Worm (Caenorhabditis elegans): ENCODE data around the gene mnp-1.
A peak's percentile ranks its signal among the peaks of the same experiment; 100 is the strongest.

Gene mnp-1

DNA sequence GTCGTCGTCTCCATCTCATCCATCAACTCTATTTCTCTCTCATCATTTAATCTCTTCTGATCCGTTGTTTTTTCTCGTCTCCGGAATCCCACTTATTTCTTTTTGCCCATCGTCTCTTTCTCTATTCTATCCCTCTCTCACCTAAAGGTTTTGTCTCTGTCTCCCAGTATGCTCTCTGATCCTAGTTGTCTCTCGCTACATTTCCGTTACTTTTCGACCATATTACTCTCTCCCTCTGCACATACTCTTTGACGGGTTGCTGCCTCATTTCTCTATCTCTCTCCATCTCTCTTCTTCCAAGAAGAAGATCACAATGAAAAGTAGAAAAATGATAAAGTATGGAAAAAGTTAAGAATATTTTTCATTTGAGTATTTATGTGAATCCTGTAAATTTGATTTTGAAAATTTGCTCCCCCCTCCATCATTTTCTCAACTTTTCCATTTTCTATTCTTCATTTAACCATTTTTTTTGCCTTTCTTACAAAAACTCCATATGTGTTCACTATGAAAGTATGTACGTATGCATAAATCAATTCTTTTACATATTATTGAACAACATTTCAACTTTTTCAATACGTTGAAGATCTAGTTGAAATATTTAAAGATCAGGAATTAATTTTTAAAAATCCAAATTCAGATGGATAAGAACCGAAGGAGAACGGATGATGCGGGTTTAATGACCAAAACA, 39.2 kb upstream of the mnp-1 start, which contains the start of gene tag-131:
TSS of gene tag-131 (plus strand) at position 638 of the 688 bp plus-strand sequence.
- TF ChIP-seq dsc-1 (tag; optimal IDR thresholded peaks at IDR 0.05), result peak; percentile 67
- TF ChIP-seq lir-3 (tag; optimal IDR thresholded peaks at IDR 0.05; ENCODE audit: poor library complexity), result peak; percentile 16
- peak; percentile 75 for TF ChIP-seq snu-23 (GFP tag; optimal IDR thresholded peaks at IDR 0.05)
- no peak for TF ChIP-seq ceh-63 (GFP tag; optimal IDR thresholded peaks at IDR 0.05)
- TF ChIP-seq nhr-71 (tag; optimal IDR thresholded peaks at IDR 0.05), result peak; percentile 80
- no peak for TF ChIP-seq unc-98 (GFP tag; IDR thresholded peaks at IDR 0.05)
- no peak for TF ChIP-seq ceh-90 (tag; optimal IDR thresholded peaks at IDR 0.05)
- peak in 1 of 2 experiments; percentile 26 for TF ChIP-seq mdl-1 (tag; optimal IDR thresholded peaks at IDR 0.05)
- TF ChIP-seq swsn-7 (tag; optimal IDR thresholded peaks at IDR 0.05), result peak; percentile 50
- TF ChIP-seq dpl-1 (GFP tag; optimal IDR thresholded peaks at IDR 0.05), result peak; percentile 3 to 20 (median 4)
- peak; percentile 43 for TF ChIP-seq nhr-19 (GFP tag; conservative IDR thresholded peaks at IDR 0.05)
- TF ChIP-seq tbx-2 (tag; optimal IDR thresholded peaks at IDR 0.05), result peak; percentile 22
- peak; percentile 17 to 36 for TF ChIP-seq lin-35 (GFP tag; optimal IDR thresholded peaks at IDR 0.05)
- peak; percentile 13 for TF ChIP-seq mep-1 (tag; optimal IDR thresholded peaks at IDR 0.05)
- peak; percentile 63 for TF ChIP-seq nhr-20 (tag; optimal IDR thresholded peaks at IDR 0.05)
- TF ChIP-seq elt-3 (tag; optimal IDR thresholded peaks at IDR 0.05), result peak in 2 of 6 experiments; percentile 10 to 24
- TF ChIP-seq nhr-11 (tag; optimal IDR thresholded peaks at IDR 0.05), result peak; percentile 41
- TF ChIP-seq lin-14 (GFP tag; optimal IDR thresholded peaks at IDR 0.05), result peak; percentile 61
- no peak for TF ChIP-seq isw-1 (GFP tag; IDR thresholded peaks at IDR 0.05)
- no peak for TF ChIP-seq hlh-17 (GFP tag; optimal IDR thresholded peaks at IDR 0.05; ENCODE audit: borderline replicate concordance)
- TF ChIP-seq lsy-2 (tag; optimal IDR thresholded peaks at IDR 0.05), result peak; percentile 38 to 67
- peak; percentile 36 for TF ChIP-seq nhr-47 (tag; optimal IDR thresholded peaks at IDR 0.05)
- peak; percentile 48 to 57 for TF ChIP-seq efl-1 (optimal IDR thresholded peaks at IDR 0.05)
- no peak for TF ChIP-seq efl-1 (GFP tag; optimal IDR thresholded peaks at IDR 0.05 in 1 of 2)
- TF ChIP-seq lin-39 (tag; optimal IDR thresholded peaks at IDR 0.05), result peak; percentile 8
- peak; percentile 74 for TF ChIP-seq rnt-1 (tag; optimal IDR thresholded peaks at IDR 0.05)
- TF ChIP-seq ama-1 (optimal IDR thresholded peaks at IDR 0.05), result no peak
- TF ChIP-seq xbp-1 (tag; optimal IDR thresholded peaks at IDR 0.05), result peak; percentile 8
- peak; percentile 64 for TF ChIP-seq blmp-1 (tag; optimal IDR thresholded peaks at IDR 0.05)

DNA sequence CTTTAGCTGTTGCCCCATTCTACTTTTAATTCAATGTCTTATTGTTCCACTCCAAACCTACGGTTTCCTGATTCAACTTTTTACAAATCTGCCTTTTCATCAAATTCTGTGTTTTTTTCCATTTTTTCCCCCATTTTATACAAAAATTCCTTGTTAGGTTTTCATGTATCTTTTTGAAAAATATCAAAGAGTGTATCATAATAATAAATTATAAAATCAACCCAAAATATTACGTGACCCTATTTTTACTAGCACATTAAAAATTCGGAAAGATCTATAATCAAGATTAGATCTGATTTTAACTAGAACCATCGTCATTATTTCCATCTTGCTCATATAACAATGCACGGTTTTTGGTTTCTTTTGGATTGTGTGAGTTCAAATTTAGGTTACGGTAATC, 36.3 kb upstream of the mnp-1 start, which contains the start of gene H38K22.6:
TSS of gene H38K22.6 (plus strand) at position 301 of the 400 bp plus-strand sequence.
- TF ChIP-seq efl-1 (optimal IDR thresholded peaks at IDR 0.05) (no peak), efl-1 (GFP tag; optimal IDR thresholded peaks at IDR 0.05 in 1 of 2) (peak in 1 of 2 experiments; percentile 48), C16A3.4 (tag; optimal IDR thresholded peaks at IDR 0.05) (no peak)

DNA sequence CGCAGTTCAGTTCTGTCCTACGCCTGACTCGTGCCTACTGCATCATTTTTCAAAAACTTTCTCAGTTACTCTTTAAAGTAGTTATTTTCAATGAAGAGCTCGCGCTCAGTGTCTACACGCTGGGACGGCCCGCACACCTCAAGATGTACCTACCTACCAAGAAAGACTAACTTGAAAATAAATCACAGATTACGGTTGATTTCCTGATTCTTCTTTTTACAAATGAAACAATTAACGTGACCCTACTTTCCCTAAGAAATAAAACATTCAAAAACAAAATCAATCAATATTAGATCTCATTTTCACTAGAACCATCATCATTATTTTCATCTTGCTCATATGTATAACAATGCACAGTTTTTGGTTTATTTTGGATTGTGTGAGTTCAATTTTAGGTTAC, 35.0 kb upstream of the mnp-1 start, which contains the start of gene H38K22.7:
TSS of gene H38K22.7 (plus strand) at position 301 of the 400 bp plus-strand sequence.
- TF ChIP-seq grh-1 (GFP tag; IDR thresholded peaks at IDR 0.05), result no peak
- no peak for TF ChIP-seq nhr-12 (tag; optimal IDR thresholded peaks at IDR 0.05)
- no peak for TF ChIP-seq rnt-1 (tag; optimal IDR thresholded peaks at IDR 0.05)
- TF ChIP-seq ama-1 (optimal IDR thresholded peaks at IDR 0.05), result no peak
- no peak for TF ChIP-seq lin-14 (GFP tag; optimal IDR thresholded peaks at IDR 0.05)
- TF ChIP-seq tlp-1 (tag; optimal IDR thresholded peaks at IDR 0.05), result no peak
- no peak for TF ChIP-seq nhr-20 (tag; optimal IDR thresholded peaks at IDR 0.05)
- TF ChIP-seq ceh-90 (tag; optimal IDR thresholded peaks at IDR 0.05), result no peak
- no peak for TF ChIP-seq xbp-1 (tag; optimal IDR thresholded peaks at IDR 0.05)
- TF ChIP-seq tbx-2 (tag; optimal IDR thresholded peaks at IDR 0.05), result no peak
- TF ChIP-seq blmp-1 (tag; optimal IDR thresholded peaks at IDR 0.05), result no peak

DNA sequence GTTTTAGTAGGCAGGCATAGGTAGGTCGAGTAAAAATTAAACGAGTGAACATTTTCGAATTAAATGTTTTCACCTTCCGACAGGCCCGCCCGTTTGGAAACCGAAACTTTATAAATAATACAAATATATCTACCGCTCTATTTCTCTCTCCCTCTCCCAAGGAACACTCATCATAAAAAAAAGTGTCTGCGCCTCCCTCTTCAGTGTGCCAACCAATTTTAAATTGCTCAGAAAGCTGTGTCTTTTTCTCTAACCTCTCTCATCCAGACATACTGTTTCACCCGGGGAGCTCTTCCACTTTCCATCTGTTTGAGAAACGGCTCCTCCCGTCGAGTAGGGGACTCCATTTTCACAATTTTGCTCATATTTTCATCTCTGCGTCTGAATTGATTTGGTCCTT, 33.3 kb upstream of the mnp-1 start:
- peak; percentile 50 to 55 for TF ChIP-seq efl-1 (optimal IDR thresholded peaks at IDR 0.05)
- TF ChIP-seq efl-1 (GFP tag; optimal IDR thresholded peaks at IDR 0.05 in 1 of 2), result peak; percentile 29 to 77
- TF ChIP-seq nhr-85 (tag), result no peak
- peak in 2 of 3 experiments; percentile 5 to 37 for TF ChIP-seq dpl-1 (GFP tag; optimal IDR thresholded peaks at IDR 0.05)
- no peak for TF ChIP-seq nhr-76 (tag; optimal IDR thresholded peaks at IDR 0.05)
- TF ChIP-seq mab-9 (GFP tag; IDR thresholded peaks at IDR 0.05), result no peak
- no peak for TF ChIP-seq sox-4 (tag; optimal IDR thresholded peaks at IDR 0.05)
- TF ChIP-seq lsy-2 (tag; optimal IDR thresholded peaks at IDR 0.05), result peak; percentile 40 to 56
- TF ChIP-seq xbp-1 (tag; optimal IDR thresholded peaks at IDR 0.05), result peak; percentile 11
- peak; percentile 60 for TF ChIP-seq rnt-1 (tag; optimal IDR thresholded peaks at IDR 0.05)
- TF ChIP-seq C16A3.4 (tag; optimal IDR thresholded peaks at IDR 0.05), result no peak
- peak in 1 of 2 experiments; percentile 37 for TF ChIP-seq lin-35 (GFP tag; optimal IDR thresholded peaks at IDR 0.05)
- TF ChIP-seq egl-27 (tag; optimal IDR thresholded peaks at IDR 0.05), result no peak
- no peak for TF ChIP-seq pag-3 (tag; optimal IDR thresholded peaks at IDR 0.05; ENCODE audit: borderline replicate concordance, insufficient read depth)
- TF ChIP-seq nhr-47 (tag; optimal IDR thresholded peaks at IDR 0.05), result peak; percentile 34
- TF ChIP-seq lin-15B (tag; optimal IDR thresholded peaks at IDR 0.05), result no peak
- no peak for TF ChIP-seq ets-5 (GFP tag; IDR thresholded peaks at IDR 0.05)
- peak; percentile 13 for TF ChIP-seq skn-1 (tag; optimal IDR thresholded peaks at IDR 0.05)
- TF ChIP-seq Y116A8C.19 (tag; optimal IDR thresholded peaks at IDR 0.05; ENCODE audit: borderline replicate concordance), result no peak
- TF ChIP-seq ceh-90 (tag; optimal IDR thresholded peaks at IDR 0.05), result no peak
- TF ChIP-seq irx-1 (tag; optimal IDR thresholded peaks at IDR 0.05), result no peak

Measured in whole organism, L1 larva.